Fruit fly (Drosophila melanogaster): ENCODE measurements around the gene CG14022.

Gene CG14022

DNA sequence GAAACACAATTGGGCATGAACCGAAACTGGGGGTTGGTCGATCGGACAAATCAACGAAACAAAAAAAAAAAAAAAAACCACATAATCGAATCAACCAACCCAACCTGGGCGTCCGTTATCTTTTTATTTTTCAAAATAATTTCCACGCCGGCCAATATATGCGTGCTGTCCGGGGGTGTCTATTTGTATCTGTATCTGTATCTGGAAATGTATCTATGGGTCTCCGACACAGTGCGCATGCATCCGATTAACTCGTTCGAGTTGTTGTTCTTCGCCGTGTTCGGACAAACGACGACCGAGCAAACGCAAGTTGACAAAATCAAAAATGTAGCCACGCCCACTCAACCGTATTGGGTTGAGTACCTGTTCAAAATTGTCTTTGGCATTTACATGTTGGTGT, 33.7 kb upstream of the CG14022 start:
- TF ChIP-seq CG32121 (GFP tag; IDR thresholded peaks at IDR 0.05) (no peak), Snoo (tag; optimal IDR thresholded peaks at IDR 0.05) (no peak), CG34367 (tag; optimal IDR thresholded peaks at IDR 0.05) (no peak), CG9948 (tag; optimal IDR thresholded peaks at IDR 0.05) (no peak), Ets98B (GFP tag; IDR thresholded peaks at IDR 0.05) (no peak), rn (GFP tag; IDR thresholded peaks at IDR 0.05) (no peak), Pif1B (GFP tag; optimal IDR thresholded peaks at IDR 0.05) (no peak)

DNA sequence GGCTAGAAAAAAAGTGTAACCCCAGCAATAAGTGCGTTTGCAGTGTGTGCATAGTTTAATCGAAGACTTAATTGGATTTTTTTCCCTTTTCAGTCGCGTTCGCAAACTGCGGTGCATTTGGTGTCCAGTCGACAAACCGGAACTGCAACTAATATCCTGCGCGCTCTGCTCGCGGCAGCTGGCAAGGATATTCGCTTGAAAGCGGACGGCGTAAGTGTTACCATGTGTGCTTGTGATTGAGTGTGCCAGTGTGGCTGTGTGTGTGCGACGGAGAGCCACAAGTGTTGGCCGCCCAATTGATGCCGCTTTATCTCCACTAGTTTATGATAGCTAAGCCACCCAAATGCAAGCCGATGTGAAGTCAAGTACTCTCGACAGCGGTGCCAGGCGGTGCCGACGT, 24.8 kb upstream of the CG14022 start:
- TF ChIP-seq CG9948 (tag; optimal IDR thresholded peaks at IDR 0.05): no peak
- no peak for TF ChIP-seq D1 (tag; optimal IDR thresholded peaks at IDR 0.05)
- no peak for TF ChIP-seq Ets98B (GFP tag; IDR thresholded peaks at IDR 0.05)
- TF ChIP-seq CG34367 (tag; optimal IDR thresholded peaks at IDR 0.05): no peak
- no peak for TF ChIP-seq CG13204 (GFP tag; optimal IDR thresholded peaks at IDR 0.05)
- TF ChIP-seq CG15710 (tag; optimal IDR thresholded peaks at IDR 0.05): no peak
- no peak for TF ChIP-seq CG8301 (tag; optimal IDR thresholded peaks at IDR 0.05)
- no peak for TF ChIP-seq EcR (GFP tag; optimal IDR thresholded peaks at IDR 0.05)
- TF ChIP-seq Pif1B (GFP tag; optimal IDR thresholded peaks at IDR 0.05): no peak
- TF ChIP-seq CG17806 (tag; optimal IDR thresholded peaks at IDR 0.05): no peak
- no peak for TF ChIP-seq CG32121 (GFP tag; IDR thresholded peaks at IDR 0.05)
- TF ChIP-seq CG10348 (GFP tag; IDR thresholded peaks at IDR 0.05): no peak
- no peak for TF ChIP-seq CG12605 (GFP tag; IDR thresholded peaks at IDR 0.05)

DNA sequence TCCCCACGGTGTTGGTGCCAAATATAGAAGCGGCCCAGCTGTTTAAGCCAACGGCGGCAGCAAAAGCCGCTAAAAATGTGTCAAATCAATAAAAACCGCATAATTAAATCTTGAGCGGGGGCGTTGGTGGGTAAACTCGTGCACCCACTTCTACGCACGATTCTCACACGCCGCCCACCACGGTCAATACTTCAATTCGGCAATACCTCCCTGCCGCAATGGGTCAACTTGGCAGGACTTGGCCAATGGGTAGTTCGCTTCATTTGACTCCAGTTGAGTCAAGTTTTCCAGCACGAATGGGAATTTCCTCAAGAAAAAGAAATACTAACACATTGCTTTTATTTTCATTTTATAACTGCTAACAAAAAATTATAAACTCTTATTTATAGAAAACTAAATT, 19.9 kb upstream of the CG14022 start:
- TF ChIP-seq CG4496 (GFP tag; IDR thresholded peaks at IDR 0.05) (no peak), CG8159 (tag; optimal IDR thresholded peaks at IDR 0.05) (no peak), Ets98B (GFP tag; IDR thresholded peaks at IDR 0.05) (no peak), CG9948 (tag; optimal IDR thresholded peaks at IDR 0.05) (no peak)

DNA sequence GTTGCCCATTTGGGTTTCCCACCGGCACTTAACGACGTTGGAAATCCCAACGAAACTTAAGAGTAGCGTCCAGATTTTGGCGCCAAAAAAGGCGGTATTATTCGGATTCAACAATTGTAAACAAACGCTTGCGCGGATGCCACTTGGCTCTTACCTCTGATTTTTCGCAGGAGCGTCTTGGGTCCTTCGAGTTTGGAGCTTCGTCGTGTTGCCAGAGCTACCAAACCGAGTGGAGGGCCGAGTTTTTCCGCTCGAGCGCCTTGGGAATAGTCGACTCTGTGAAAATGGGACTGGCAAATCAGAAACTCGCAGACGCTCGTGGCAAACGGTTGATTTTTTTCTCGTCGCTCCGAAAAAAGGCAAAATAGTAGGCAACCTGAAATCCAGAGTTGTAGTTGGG, 17.2 kb upstream of the CG14022 start, which contains the start of gene nompC:
TSS of gene nompC (plus strand) at position 301 of the 400 bp plus-strand sequence.
- no peak for TF ChIP-seq CG13204 (GFP tag; optimal IDR thresholded peaks at IDR 0.05)
- no peak for TF ChIP-seq rn (GFP tag; IDR thresholded peaks at IDR 0.05)
- no peak for TF ChIP-seq CG8159 (tag; optimal IDR thresholded peaks at IDR 0.05)

DNA sequence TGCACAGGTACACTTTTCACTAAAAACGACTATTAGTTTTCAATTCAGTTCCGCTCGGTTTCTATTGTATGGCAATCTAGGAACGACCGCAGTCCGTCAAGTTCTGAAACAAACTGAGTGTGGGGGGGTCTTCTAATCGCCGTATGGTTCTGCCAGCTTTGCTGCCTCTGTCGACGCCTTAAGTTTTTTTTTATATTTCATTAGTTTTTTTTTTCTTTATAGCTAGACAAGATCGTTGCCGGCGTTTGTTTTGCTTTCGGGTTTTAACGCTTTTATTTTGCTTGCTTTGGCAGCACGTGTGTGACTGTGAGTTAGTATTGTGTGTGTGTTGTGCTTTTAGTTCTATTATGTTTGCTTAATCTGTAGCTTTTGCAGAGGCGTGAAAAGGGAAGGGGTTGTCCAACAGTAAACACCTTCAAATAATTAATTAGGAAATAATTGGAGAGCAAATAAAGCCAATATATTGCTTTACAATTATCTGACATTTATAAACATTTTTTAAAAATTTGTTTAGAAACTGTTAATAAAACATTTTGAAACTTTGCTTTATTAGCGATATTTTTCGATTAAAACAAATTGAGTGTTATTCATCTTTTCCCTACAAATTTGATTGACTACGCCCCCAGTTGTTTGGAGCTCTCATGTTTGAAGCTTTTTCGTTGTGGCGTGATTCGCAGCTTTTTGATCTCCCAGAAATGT, 13.6 kb upstream of the CG14022 start, which contains the start of gene Acsf2:
TSS of gene Acsf2 (minus strand) at position 116 of the 699 bp plus-strand sequence.
- TF ChIP-seq D1 (tag; optimal IDR thresholded peaks at IDR 0.05) (no peak), CG14655 (GFP tag; optimal IDR thresholded peaks at IDR 0.05) (peak; percentile 79), gl (tag; optimal IDR thresholded peaks at IDR 0.05) (no peak), rn (GFP tag; IDR thresholded peaks at IDR 0.05) (peak; percentile 93), CG10348 (GFP tag; IDR thresholded peaks at IDR 0.05) (peak; percentile 94), CG8301 (tag; optimal IDR thresholded peaks at IDR 0.05) (peak; percentile 78), Pif1B (GFP tag; optimal IDR thresholded peaks at IDR 0.05) (peak; percentile 39), CG13204 (GFP tag; optimal IDR thresholded peaks at IDR 0.05) (no peak), CG32121 (GFP tag; IDR thresholded peaks at IDR 0.05) (peak; percentile 98), CG9948 (tag; optimal IDR thresholded peaks at IDR 0.05) (peak; percentile 36), CG12605 (GFP tag; IDR thresholded peaks at IDR 0.05) (peak; percentile 78; the same call in 1 of the 2 replicates), CG4496 (GFP tag; IDR thresholded peaks at IDR 0.05) (peak; percentile 93), fd96Ca (GFP tag; IDR thresholded peaks at IDR 0.05) (peak; percentile 76), Ets98B (GFP tag; IDR thresholded peaks at IDR 0.05) (peak; percentile 88), CG34367 (tag; optimal IDR thresholded peaks at IDR 0.05) (no peak), Snoo (tag; optimal IDR thresholded peaks at IDR 0.05) (no peak), CG8159 (tag; optimal IDR thresholded peaks at IDR 0.05) (peak; percentile 40), CG15710 (tag; optimal IDR thresholded peaks at IDR 0.05) (peak; percentile 44), Pif1A (GFP tag; optimal IDR thresholded peaks at IDR 0.05) (peak; percentile 36), EcR (GFP tag; optimal IDR thresholded peaks at IDR 0.05) (no peak), CG17806 (tag; optimal IDR thresholded peaks at IDR 0.05) (no peak)

DNA sequence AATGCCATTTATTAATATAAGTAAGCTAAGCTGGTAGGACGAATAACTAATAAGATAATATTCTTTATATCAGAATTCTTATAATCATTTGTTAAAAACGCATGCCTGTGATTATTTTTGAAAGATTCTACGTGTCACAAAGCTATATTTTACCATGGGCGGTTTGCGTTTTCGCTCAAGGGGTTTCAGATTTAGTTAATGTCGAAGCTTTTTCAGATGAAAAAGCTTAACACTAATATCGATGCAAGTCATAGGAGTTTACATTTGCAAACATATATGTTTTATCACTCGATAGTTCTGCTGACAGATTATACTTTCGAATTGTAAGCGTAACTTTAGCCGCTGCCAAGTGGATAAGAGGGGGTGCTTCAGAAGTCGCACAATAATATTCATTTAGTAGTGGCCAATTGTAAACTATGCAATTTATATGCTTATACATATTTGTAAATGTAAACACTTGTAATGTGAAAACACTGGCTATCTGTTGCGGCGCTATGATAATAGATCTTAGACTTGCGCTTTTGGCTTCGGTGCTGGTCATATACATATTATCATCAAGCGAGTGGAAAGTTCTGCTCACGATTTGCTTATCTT, 12.4 kb upstream of the CG14022 start:
- TF ChIP-seq CG14655 (GFP tag; optimal IDR thresholded peaks at IDR 0.05) (no peak), D1 (tag; optimal IDR thresholded peaks at IDR 0.05) (no peak), Pif1B (GFP tag; optimal IDR thresholded peaks at IDR 0.05) (no peak), CG4496 (GFP tag; IDR thresholded peaks at IDR 0.05) (no peak), Pif1A (GFP tag; optimal IDR thresholded peaks at IDR 0.05) (no peak), Ets98B (GFP tag; IDR thresholded peaks at IDR 0.05) (no peak), fd96Ca (GFP tag; IDR thresholded peaks at IDR 0.05) (no peak), CG32121 (GFP tag; IDR thresholded peaks at IDR 0.05) (no peak), CG17806 (tag; optimal IDR thresholded peaks at IDR 0.05) (no peak), Snoo (tag; optimal IDR thresholded peaks at IDR 0.05) (no peak), EcR (GFP tag; optimal IDR thresholded peaks at IDR 0.05) (no peak), CG15710 (tag; optimal IDR thresholded peaks at IDR 0.05) (no peak), CG9948 (tag; optimal IDR thresholded peaks at IDR 0.05) (no peak)

DNA sequence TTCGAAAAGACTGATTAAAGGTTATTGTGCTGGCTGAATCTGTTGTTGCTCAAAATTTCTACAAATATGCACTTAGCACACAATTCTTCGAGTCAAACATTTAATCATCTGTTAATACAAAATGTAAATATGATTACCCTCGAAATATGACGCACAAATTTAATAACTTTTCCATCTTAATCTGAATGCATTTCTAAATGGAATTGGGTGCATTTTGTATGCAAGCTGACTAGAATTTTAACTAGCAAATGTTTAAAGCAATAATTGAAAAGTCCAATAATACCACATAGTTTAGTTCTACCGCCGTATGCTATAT, 10.0 kb upstream of the CG14022 start:
- TF ChIP-seq D1 (tag; optimal IDR thresholded peaks at IDR 0.05) (no peak), CG10348 (GFP tag; IDR thresholded peaks at IDR 0.05) (no peak), CG14655 (GFP tag; optimal IDR thresholded peaks at IDR 0.05) (no peak), fd96Ca (GFP tag; IDR thresholded peaks at IDR 0.05) (no peak), EcR (GFP tag; optimal IDR thresholded peaks at IDR 0.05) (no peak)

Measured in whole organism, pupa.